Fruit fly (Drosophila melanogaster): Measurements from ENCODE around the gene Krn.

The Krn gene

DNA sequence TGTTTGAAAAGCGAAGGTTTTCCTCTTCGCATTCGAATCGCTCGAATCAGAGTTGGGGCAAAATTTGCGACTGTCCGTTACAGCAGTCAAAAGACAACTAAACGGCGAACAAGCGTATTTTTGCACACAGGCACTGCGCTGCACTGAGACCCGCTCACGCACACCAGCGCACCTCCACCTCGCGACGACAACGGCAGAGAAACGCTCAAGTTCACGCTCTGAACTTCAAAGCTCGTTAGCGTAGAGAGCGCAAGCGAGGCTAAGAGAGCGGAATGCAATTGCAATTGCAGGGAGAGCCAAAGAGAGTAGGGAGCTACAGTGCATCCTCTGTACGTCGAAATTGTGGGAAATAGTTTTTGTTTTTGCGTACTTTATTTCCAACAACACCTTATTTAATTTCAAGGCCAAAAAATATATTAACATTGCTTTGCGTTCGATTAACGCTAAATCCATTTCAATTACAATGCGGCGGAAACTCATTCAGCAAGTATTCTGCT lies 34.8 kb downstream of the Krn start, which contains the start of gene Eip74EF (continued):
- TF ChIP-seq CG11902 (GFP tag; optimal IDR thresholded peaks at IDR 0.05) (peak; percentile 9), ss (GFP tag; optimal IDR thresholded peaks at IDR 0.05) (peak; percentile 56 to 67), Smox (GFP tag; optimal IDR thresholded peaks at IDR 0.05) (peak; percentile 71), fd85E (GFP tag; optimal IDR thresholded peaks at IDR 0.05) (peak; percentile 62), Hr39 (GFP tag; optimal IDR thresholded peaks at IDR 0.05) (peak; percentile 72), eg (GFP tag; IDR thresholded peaks at IDR 0.05) (peak; percentile 81), fd59A (GFP tag; optimal IDR thresholded peaks at IDR 0.05) (peak; percentile 25), CG34406 (GFP tag; optimal IDR thresholded peaks at IDR 0.05) (peak; percentile 40), Sox102F (GFP tag; optimal IDR thresholded peaks at IDR 0.05) (peak; percentile 73), CG10669 (GFP tag; optimal IDR thresholded peaks at IDR 0.05) (peak; percentile 61), Hr4 (GFP tag; optimal IDR thresholded peaks at IDR 0.05) (peak; percentile 68), CG6163 (GFP tag; IDR thresholded peaks at IDR 0.05) (peak; percentile 86), CG11294 (GFP tag; IDR thresholded peaks at IDR 0.05) (0 out of 2 replicates have a peak, but pooled peaks have one; percentile 31), net (GFP tag; optimal IDR thresholded peaks at IDR 0.05) (peak; percentile 76), CG4318 (GFP tag; optimal IDR thresholded peaks at IDR 0.05) (no peak), CG31627 (GFP tag; optimal IDR thresholded peaks at IDR 0.05) (peak; percentile 60), vri (GFP tag; optimal IDR thresholded peaks at IDR 0.05) (peak; percentile 70), Eip78C (GFP tag) (peak; percentile 85), Ets21C (GFP tag; optimal IDR thresholded peaks at IDR 0.05) (peak; percentile 67), Sox15 (GFP tag; optimal IDR thresholded peaks at IDR 0.05) (peak; percentile 30), svp (GFP tag) (peak; percentile 91), Eip93F (GFP tag; optimal IDR thresholded peaks at IDR 0.05) (peak; percentile 60), CG6854 (GFP tag; optimal IDR thresholded peaks at IDR 0.05) (peak; percentile 81), Hr38 (GFP tag; optimal IDR thresholded peaks at IDR 0.05) (no peak)

DNA sequence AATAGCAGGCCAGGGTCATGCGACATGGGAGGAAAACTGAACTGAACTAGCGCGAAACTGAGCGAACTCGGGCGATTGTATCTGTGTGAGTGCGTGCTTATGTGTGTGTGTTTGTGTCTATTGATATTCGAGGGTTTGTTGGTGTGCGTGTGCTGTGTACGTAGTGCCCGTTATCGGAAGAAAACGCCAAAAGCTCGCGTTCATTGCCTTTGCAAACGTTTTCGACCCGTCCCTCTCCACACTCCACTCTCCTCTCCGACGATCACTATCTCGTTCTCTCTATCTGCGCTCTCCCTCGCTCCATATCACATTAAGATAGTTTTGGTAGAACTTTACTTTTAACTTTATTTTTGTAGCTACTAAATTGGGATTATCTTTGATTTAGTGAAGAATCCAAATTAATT lies 37.2 kb downstream of the Krn start:
- TF ChIP-seq fkh (GFP tag; optimal IDR thresholded peaks at IDR 0.05) = peak; percentile 82
- TF ChIP-seq dsx (GFP tag; optimal IDR thresholded peaks at IDR 0.05; ENCODE audit: poor library complexity, severe bottlenecking) = no peak

DNA sequence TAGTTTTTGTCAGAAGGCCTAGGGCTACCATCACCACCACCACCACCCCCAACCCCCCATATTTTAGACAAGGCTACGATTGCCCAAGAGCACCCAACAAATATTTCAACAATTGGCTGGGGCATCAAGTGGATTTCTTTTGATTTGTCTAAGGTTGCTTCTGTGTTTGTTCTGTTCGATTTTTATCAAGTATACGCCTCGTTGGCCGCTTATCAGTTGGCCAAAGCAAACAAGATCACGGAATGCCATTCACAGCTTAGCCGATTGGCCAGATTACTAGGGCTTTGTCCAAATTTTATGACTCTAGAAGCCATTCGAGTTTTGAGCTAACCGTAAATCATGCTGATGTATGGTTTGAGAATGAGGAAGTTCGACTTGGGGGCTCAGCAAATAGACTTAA lies 38.2 kb downstream of the Krn start:
- TF ChIP-seq fkh (GFP tag; optimal IDR thresholded peaks at IDR 0.05) = peak; percentile 45
- no peak for TF ChIP-seq salr (GFP tag; optimal IDR thresholded peaks at IDR 0.05)

DNA sequence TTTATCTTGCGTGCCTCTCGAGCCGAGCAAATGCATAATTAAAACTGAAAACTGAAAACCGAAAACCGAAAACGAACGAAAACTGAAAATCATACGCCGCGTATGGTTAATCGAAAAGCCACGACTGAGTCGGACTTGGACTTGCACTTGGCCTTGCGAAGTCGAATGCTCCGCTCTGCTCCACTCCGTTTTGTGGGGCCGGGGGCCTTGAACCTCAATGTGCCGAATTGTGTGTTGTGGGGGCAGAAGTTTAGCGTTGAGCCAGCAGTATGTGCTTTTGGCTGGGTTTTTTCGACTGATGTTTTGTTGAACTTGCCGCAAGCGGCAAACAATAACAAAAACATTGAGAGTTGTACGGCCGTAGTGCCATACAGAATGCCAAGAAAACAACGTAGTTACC lies 38.8 kb downstream of the Krn start:
- TF ChIP-seq Hr38 (GFP tag; optimal IDR thresholded peaks at IDR 0.05) (no peak), CG9139 (GFP tag; optimal IDR thresholded peaks at IDR 0.05) (no peak), pdm3 (GFP tag; optimal IDR thresholded peaks at IDR 0.05) (no peak), CG15336 (GFP tag; IDR thresholded peaks at IDR 0.05) (no peak), CG16779 (tag; optimal IDR thresholded peaks at IDR 0.05) (no peak), svp (GFP tag) (no peak), CG8632 (GFP tag; optimal IDR thresholded peaks at IDR 0.05) (no peak)

DNA sequence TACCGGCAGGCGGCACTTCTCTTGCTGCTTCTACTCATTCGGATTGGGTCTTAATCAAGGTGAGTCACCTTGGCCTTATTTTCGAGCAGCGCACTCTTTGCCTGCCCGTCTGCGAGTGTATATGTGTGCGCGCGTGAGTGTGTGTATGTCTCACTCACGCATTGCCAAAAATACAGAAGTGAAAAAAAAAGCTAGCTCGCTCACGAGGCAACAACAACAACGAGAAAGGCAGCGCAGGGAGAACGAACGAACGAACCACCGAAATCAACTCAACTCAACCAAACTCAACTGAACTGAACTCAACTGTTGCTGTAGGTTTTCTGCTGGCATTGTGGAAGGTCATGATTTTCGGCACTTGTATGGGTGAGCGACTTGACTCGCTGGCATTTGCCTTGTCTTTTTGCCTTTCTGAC lies 40.1 kb downstream of the Krn start:
- no peak for TF ChIP-seq CG6808 (GFP tag; optimal IDR thresholded peaks at IDR 0.05)
- TF ChIP-seq Ets96B (tag; optimal IDR thresholded peaks at IDR 0.05) = no peak
- TF ChIP-seq CG4318 (GFP tag; optimal IDR thresholded peaks at IDR 0.05) = no peak
- TF ChIP-seq OdsH (GFP tag; optimal IDR thresholded peaks at IDR 0.05) = no peak
- no peak for TF ChIP-seq CG10631 (GFP tag; optimal IDR thresholded peaks at IDR 0.05)
- TF ChIP-seq vri (GFP tag; optimal IDR thresholded peaks at IDR 0.05) = peak; percentile 52
- no peak for TF ChIP-seq CG6276 (GFP tag; optimal IDR thresholded peaks at IDR 0.05)
- TF ChIP-seq CG10669 (GFP tag; optimal IDR thresholded peaks at IDR 0.05) = no peak
- TF ChIP-seq spab (GFP tag; optimal IDR thresholded peaks at IDR 0.05) = no peak
- no peak for TF ChIP-seq eg (GFP tag; IDR thresholded peaks at IDR 0.05)
- TF ChIP-seq Eip75B (GFP tag; optimal IDR thresholded peaks at IDR 0.05) = peak; percentile 46
- no peak for TF ChIP-seq achi (GFP tag; optimal IDR thresholded peaks at IDR 0.05)
- no peak for TF ChIP-seq CG16779 (tag; optimal IDR thresholded peaks at IDR 0.05)
- no peak for TF ChIP-seq CG31627 (GFP tag; optimal IDR thresholded peaks at IDR 0.05)
- no peak for TF ChIP-seq esn (GFP tag; optimal IDR thresholded peaks at IDR 0.05)
- no peak for TF ChIP-seq CG8119 (GFP tag; IDR thresholded peaks at IDR 0.05)
- TF ChIP-seq lz (GFP tag; optimal IDR thresholded peaks at IDR 0.05) = no peak
- TF ChIP-seq Sox15 (GFP tag; optimal IDR thresholded peaks at IDR 0.05) = no peak
- TF ChIP-seq fd59A (GFP tag; optimal IDR thresholded peaks at IDR 0.05) = no peak
- no peak for TF ChIP-seq Sox14 (GFP tag; optimal IDR thresholded peaks at IDR 0.05)
- TF ChIP-seq Eip93F (GFP tag; optimal IDR thresholded peaks at IDR 0.05) = no peak
- no peak for TF ChIP-seq CG15336 (GFP tag; IDR thresholded peaks at IDR 0.05)
- TF ChIP-seq Eip78C (GFP tag) = no peak
